Worm (Caenorhabditis elegans): ENCODE data around the gene F18E3.12.

ce11 chrV:7400095-7400494, 14.7 kb upstream of the F18E3.12 start, which contains the start of gene cnc-9:
- TF ChIP-seq hlh-8 (tag; optimal IDR thresholded peaks at IDR 0.05) (no peak), ceh-24 (tag; optimal IDR thresholded peaks at IDR 0.05) (no peak), K02D7.2 (tag; optimal IDR thresholded peaks at IDR 0.05) (no peak), ama-1 (optimal IDR thresholded peaks at IDR 0.05) (no peak), tbx-2 (tag; optimal IDR thresholded peaks at IDR 0.05) (no peak), nfya-1 (tag; optimal IDR thresholded peaks at IDR 0.05) (no peak), nhr-11 (tag; optimal IDR thresholded peaks at IDR 0.05) (no peak)

Measured in whole organism, late embryonic.